Fruit fly (Drosophila melanogaster): ENCODE measurements around the gene CG15403.

DNA sequence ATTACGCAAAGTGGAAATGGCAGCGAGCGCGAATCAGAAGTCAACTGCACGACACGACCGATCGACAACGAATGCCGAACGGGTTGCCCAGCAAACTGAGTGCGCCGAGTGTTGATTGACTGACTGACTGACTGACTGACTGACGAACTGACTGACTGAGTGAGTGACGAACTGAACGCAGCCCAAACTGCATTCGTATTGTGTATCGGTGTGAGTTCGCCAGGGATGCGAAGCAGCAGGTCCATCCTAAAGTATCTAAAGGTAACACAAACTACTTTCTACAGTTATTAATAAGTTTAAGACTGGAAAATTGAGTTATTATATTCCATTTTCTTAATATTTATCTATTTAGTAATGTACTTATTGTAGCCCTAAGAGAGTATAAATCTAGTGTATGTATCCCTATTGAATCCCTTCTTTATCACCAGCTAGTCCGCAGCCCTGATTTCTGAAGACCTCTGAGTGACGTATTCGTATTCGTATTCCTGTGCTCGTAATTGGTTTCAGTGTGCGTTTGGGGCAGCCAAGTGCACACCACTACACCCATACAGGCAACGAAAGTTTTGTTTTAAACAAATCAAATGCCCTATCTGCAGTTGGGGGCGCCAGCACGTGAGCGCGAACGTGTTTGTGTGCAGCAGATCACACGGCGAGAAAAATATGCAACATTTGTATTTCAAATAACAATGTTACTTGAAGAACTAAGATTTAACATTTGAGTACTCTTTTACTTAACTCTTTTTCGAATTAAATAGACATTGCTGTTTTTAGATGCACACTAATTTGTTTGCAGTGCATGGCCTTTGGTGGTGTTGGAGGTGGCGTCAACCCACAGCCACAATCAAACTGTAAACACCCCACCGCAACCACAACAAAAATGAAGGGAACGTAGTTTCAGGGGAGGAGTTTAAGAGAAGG is 24.5 kb downstream of the CG15403 start:
- TF ChIP-seq Mnt (GFP tag; optimal IDR thresholded peaks at IDR 0.05) (peak; percentile 34), cic (GFP tag; optimal IDR thresholded peaks at IDR 0.05) (no peak)
